Worm (Caenorhabditis elegans) whole organism, L1 larva: ENCODE measurements around the gene melo-3.

Source experiments
- aly-2 ChIP-seq: fragments of 150-350 bp; optimal IDR thresholded peaks from 2 replicates; lab custom pipeline; 2014; ENCODE audit warnings: missing biosample characterization, missing genetic modification characterization
- ceh-8 ChIP-seq: fragments of 200-800 bp; sonication (Bioruptor generic); optimal IDR thresholded peaks from 2 replicates; lab custom pipeline; 2018; ENCODE audit warnings: mild to moderate bottlenecking, missing genetic modification characterization, moderate library complexity, missing compliant biosample characterization
- ces-1 ChIP-seq: fragments of 150-350 bp; optimal IDR thresholded peaks from 2 replicates; lab custom pipeline; 2014; ENCODE audit warnings: missing biosample characterization, missing genetic modification reagents, missing genetic modification characterization
- fkh-10 ChIP-seq: sonication (generic microtip); optimal IDR thresholded peaks from 2 replicates; lab custom pipeline; 2017; ENCODE audit warnings: missing biosample characterization, missing genetic modification reagents, missing genetic modification characterization
- fkh-8 ChIP-seq: sonication (generic microtip); optimal IDR thresholded peaks from 2 replicates; lab custom pipeline; 2016; ENCODE audit warnings: mild to moderate bottlenecking, missing genetic modification characterization, missing compliant biosample characterization
- lin-13 ChIP-seq: fragments of 150-350 bp; optimal IDR thresholded peaks from 2 replicates; lab custom pipeline; 2014; ENCODE audit warnings: missing biosample characterization, missing genetic modification reagents, missing genetic modification characterization
- lin-35 ChIP-seq, 2 experiments: fragments of 150-350 bp; optimal IDR thresholded peaks; 2 replicates each; lab custom pipeline; 2014; ENCODE audit warnings: missing biosample characterization in 2 of 2, missing genetic modification characterization in 2 of 2, missing genetic modification reagents in 2 of 2
- mdl-1 ChIP-seq, 2 experiments: fragments of 150-350 bp; optimal IDR thresholded peaks; 2 replicates each; lab custom pipeline; 2014 to 2017; ENCODE audit warnings: missing biosample characterization in 2 of 2, missing genetic modification characterization in 2 of 2, inconsistent platforms in 1 of 2
- nhr-76 ChIP-seq: sonication (generic microtip); optimal IDR thresholded peaks from 2 replicates; lab custom pipeline; 2017; ENCODE audit warnings: missing biosample characterization, missing genetic modification characterization
- snpc-4 ChIP-seq: fragments of 150-350 bp; optimal IDR thresholded peaks from 2 replicates; lab custom pipeline; 2014; ENCODE audit warnings: missing biosample characterization, missing genetic modification characterization
- ztf-11 ChIP-seq, 2 experiments: sonication (generic microtip); optimal IDR thresholded peaks; 2 replicates each; lab custom pipeline; 2016 to 2017; ENCODE audit warnings: missing genetic modification characterization in 2 of 2, missing biosample characterization in 1 of 2, missing compliant biosample characterization in 1 of 2
- ztf-4 ChIP-seq: fragments of 150-350 bp; optimal IDR thresholded peaks from 2 replicates; lab custom pipeline; 2014; ENCODE audit warnings: missing biosample characterization, missing genetic modification characterization

- TF ChIP-seq ztf-11 (tag; optimal IDR thresholded peaks at IDR 0.05; lab: Kevin White, UChicago) = peak in 1 of 2 experiments; percentile 94
- peak in 1 of 2 experiments; percentile 66 for TF ChIP-seq mdl-1 (tag; optimal IDR thresholded peaks at IDR 0.05; lab: Kevin White, UChicago)
- TF ChIP-seq ztf-4 (tag; lab: Kevin White, UChicago) = peak; percentile 34
- TF ChIP-seq aly-2 = peak; percentile 38
- peak; percentile 56 for TF ChIP-seq fkh-10 (GFP tag; lab: Kevin White, UChicago)
- TF ChIP-seq snpc-4 (tag; lab: Kevin White, UChicago) = peak; percentile 87
- peak; percentile 58 for TF ChIP-seq ceh-8
- TF ChIP-seq fkh-8 (tag; lab: Kevin White, UChicago) = peak; percentile 92
- peak; percentile 88 for TF ChIP-seq lin-13 (GFP tag; lab: Kevin White, UChicago)
- no peak for TF ChIP-seq ces-1
- TF ChIP-seq nhr-76 (tag; lab: Kevin White, UChicago) = no peak
- TF ChIP-seq lin-35 (GFP tag; optimal IDR thresholded peaks at IDR 0.05; lab: Kevin White, UChicago) = peak; percentile 85 to 86
These were observed 48.7 kb upstream of the melo-3 start, which contains the start of the genes ahsa-1 and C01G10.7 for ce11 chrV:15085335-15085800.
